Fruit fly (Drosophila melanogaster) Kc167 (cell line): ENCODE measurements around the gene CG13877.

Experiments used
- Sin3A ChIP-seq: fragments of >200 bp; optimal IDR thresholded peaks from 2 replicates; lab custom pipeline; 2018; ENCODE audit warnings: missing external identifiers
- h ChIP-seq: fragments of >200 bp; optimal IDR thresholded peaks from 3 replicates; lab custom pipeline; 2018; ENCODE audit warnings: missing external identifiers
- psq ChIP-seq: fragments of >200 bp; optimal IDR thresholded peaks from 2 replicates; lab custom pipeline; 2017; ENCODE audit warnings: missing external identifiers
- ttk ChIP-seq: sonication (Bioruptor generic); optimal IDR thresholded peaks from 2 replicates; lab custom pipeline; 2017; ENCODE audit warnings: missing external identifiers

- TF ChIP-seq Sin3A (lab: Kevin White, UChicago) (no peak), psq (lab: Kevin White, UChicago) (no peak), ttk (lab: Kevin White, UChicago) (no peak), h (lab: Kevin White, UChicago) (no peak)
Observed at dm6 chr3L:212520-212919, 5.3 kb upstream of the CG13877 start, which contains the start of the genes thoc7 and Dis3l2.
